Worm (Caenorhabditis elegans): Measurements from ENCODE around the gene K01D12.5.

DNA sequence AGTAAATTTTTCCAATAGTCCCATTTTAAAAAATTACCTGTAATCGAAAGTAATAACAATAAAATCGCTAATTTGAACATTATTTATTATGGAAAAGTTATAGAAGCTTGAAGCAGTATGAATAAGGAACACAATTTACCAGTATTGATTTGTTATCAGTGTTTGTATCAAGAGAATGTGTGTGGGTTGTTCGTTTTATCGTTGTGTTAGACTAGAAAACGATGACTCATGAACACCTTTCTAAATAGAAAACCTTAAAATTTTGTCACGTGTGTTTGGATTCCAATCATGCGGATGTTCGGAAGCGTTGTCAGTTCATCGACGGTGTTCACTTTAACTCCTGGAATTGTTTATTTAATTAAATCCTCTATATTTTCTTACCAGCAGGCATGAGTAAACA, 34.5 kb downstream of the K01D12.5 start, which contains the start of gene C54D10.13:
- TF ChIP-seq him-1 (tag; optimal IDR thresholded peaks at IDR 0.05) (no peak), W03F9.2 (tag; optimal IDR thresholded peaks at IDR 0.05) (no peak)

All from whole organism, L4/young adult.